Worm (Caenorhabditis elegans) whole organism, dauer: Measurements from ENCODE around the gene srt-13.
"Not testable (repeated sequence)": the region's sequence is repeated elsewhere in the genome, so short reads cannot be mapped to it uniquely, and the experiment has no call there.

Source experiments
- unc-62 ChIP-seq: sonication (generic microtip); optimal IDR thresholded peaks from 2 replicates; lab custom pipeline; 2017; ENCODE audit warnings: missing biosample characterization, missing genetic modification reagents, missing genetic modification characterization

srt-13 gene

ce11 chrV:4248359-4248758 is 1.6 kb downstream of the srt-13 start:
- no peak for TF ChIP-seq unc-62 (GFP tag; lab: Kevin White, UChicago)

- TF ChIP-seq unc-62 (GFP tag; lab: Kevin White, UChicago): no peak
Observed at ce11 chrV:4242431-4242830, 7.5 kb downstream of the srt-13 start, which contains the start of gene srt-12. Gene srt-12, minus strand, starts transcription at chrV:4242531.

- TF ChIP-seq unc-62 (GFP tag; lab: Kevin White, UChicago): no peak
Observed at ce11 chrV:4241555-4241954, 8.4 kb downstream of the srt-13 start.

- no peak for TF ChIP-seq unc-62 (GFP tag; lab: Kevin White, UChicago)
Observed at ce11 chrV:4240292-4240691, 9.7 kb downstream of the srt-13 start, which contains the start of gene srh-204. Gene srh-204, minus strand, starts transcription at chrV:4240392.

ce11 chrV:4236118-4236517 is 13.8 kb downstream of the srt-13 start, which contains the start of gene nlp-13:
Gene nlp-13, plus strand, starts transcription at chrV:4236418.
- TF ChIP-seq unc-62 (GFP tag; lab: Kevin White, UChicago): no peak

- no peak for TF ChIP-seq unc-62 (GFP tag; lab: Kevin White, UChicago)
Observed at ce11 chrV:4219342-4219741, 30.6 kb downstream of the srt-13 start, which contains the start of gene nlp-9. Gene nlp-9, plus strand, starts transcription at chrV:4219642.

- TF ChIP-seq unc-62 (GFP tag; lab: Kevin White, UChicago): no peak
Observed at ce11 chrV:4218268-4218667, 31.7 kb downstream of the srt-13 start.

- TF ChIP-seq unc-62 (GFP tag; lab: Kevin White, UChicago): no peak
Observed at ce11 chrV:4216902-4217301, 33.0 kb downstream of the srt-13 start.

ce11 chrV:4215856-4216255 is 34.1 kb downstream of the srt-13 start, which contains the start of gene H43I07.4:
Gene H43I07.4, plus strand, starts transcription at chrV:4216156.
- not testable (repeated sequence) for TF ChIP-seq unc-62 (GFP tag; lab: Kevin White, UChicago)

- no peak for TF ChIP-seq unc-62 (GFP tag; lab: Kevin White, UChicago)
Observed at ce11 chrV:4211521-4211920, 38.4 kb downstream of the srt-13 start.

- no peak for TF ChIP-seq unc-62 (GFP tag; lab: Kevin White, UChicago)
Observed at ce11 chrV:4204421-4204820, 45.5 kb downstream of the srt-13 start, which contains the start of gene H43I07.1. Gene H43I07.1, plus strand, starts transcription at chrV:4204721.

- no peak for TF ChIP-seq unc-62 (GFP tag; lab: Kevin White, UChicago)
Observed at ce11 chrV:4199185-4199584, 50.8 kb downstream of the srt-13 start, which contains the start of gene rpac-40. Gene rpac-40, plus strand, starts transcription at chrV:4199485.
